Worm (Caenorhabditis elegans): ENCODE results near the gene R10E8.2.
"Not testable (repeated sequence)": the region's sequence is repeated elsewhere in the genome, so short reads cannot be mapped to it uniquely, and the experiment has no call there.

- not testable (repeated sequence) for TF ChIP-seq nhr-28 (tag; optimal IDR thresholded peaks at IDR 0.05); blmp-1 (tag; optimal IDR thresholded peaks at IDR 0.05); ztf-11 (tag; optimal IDR thresholded peaks at IDR 0.05); unc-39 (tag; optimal IDR thresholded peaks at IDR 0.05); pha-4 (tag; optimal IDR thresholded peaks at IDR 0.05); ceh-83 (GFP tag; optimal IDR thresholded peaks at IDR 0.05); nhr-237 (tag; optimal IDR thresholded peaks at IDR 0.05); ham-2 (GFP tag; optimal IDR thresholded peaks at IDR 0.05); unc-62 (GFP tag; optimal IDR thresholded peaks at IDR 0.05); M03D4.4 (tag; optimal IDR thresholded peaks at IDR 0.05); snpc-4 (tag; optimal IDR thresholded peaks at IDR 0.05); elt-1 (tag; optimal IDR thresholded peaks at IDR 0.05; ENCODE audit: borderline replicate concordance, insufficient read depth)
Measured at ce11 chrV:18302414-18302813, 48.8 kb downstream of the R10E8.2 start, which contains the start of gene Y51A2A.6.
